Worm (Caenorhabditis elegans) whole organism, L4/young adult: ENCODE results near the gene ZK1193.2.

ENCODE experiments used
- W03F9.2 ChIP-seq: fragments of 150-350 bp; optimal IDR thresholded peaks from 2 replicates; lab custom pipeline; 2014; ENCODE audit warnings: missing biosample characterization, missing genetic modification characterization
- dao-5 ChIP-seq: sonication (generic microtip); optimal IDR thresholded peaks from 2 replicates; lab custom pipeline; 2016; ENCODE audit warnings: missing genotype, missing genetic modification characterization, moderate library complexity, missing compliant biosample characterization
- him-1 ChIP-seq: sonication (generic microtip); optimal IDR thresholded peaks from 2 replicates; lab custom pipeline; 2016; ENCODE audit warnings: missing genotype, missing genetic modification reagents, missing genetic modification characterization, missing compliant biosample characterization

Gene ZK1193.2

DNA sequence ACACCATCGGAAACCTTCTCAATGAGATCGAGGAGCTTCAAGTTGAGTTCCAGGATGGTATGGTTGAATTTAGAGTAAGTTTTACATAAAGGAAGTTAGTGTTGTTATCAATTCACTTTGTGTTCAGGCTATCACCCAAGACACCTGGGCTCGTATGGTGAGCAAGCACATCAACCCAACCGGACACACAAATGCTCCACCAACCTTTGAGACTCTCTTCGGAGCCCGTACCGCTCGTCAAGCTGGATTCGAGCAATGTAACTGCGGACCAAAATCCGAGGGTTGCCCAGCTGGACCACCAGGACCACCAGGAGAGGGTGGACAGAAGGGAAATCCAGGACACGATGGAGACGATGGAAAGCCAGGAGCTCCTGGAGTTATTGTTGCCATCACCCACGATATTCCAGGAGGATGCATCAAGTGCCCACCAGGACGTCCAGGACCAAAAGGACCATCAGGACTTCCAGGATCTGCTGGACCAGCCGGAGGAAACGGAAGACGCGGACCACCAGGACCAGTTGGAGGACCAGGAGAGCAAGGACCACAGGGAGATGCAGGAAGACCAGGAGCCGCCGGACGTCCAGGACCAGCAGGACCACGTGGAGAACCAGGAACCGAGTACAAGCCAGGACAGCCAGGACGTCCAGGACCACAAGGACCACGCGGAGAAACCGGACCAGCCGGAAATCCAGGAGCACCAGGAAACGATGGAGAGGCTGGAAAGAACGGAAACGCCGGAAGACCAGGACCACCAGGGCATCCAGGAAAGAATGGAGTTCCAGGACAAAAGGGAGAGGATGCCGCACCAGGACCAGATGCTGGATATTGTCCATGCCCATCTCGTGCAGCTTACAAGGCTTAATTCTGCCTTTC is 3.4 kb downstream of the ZK1193.2 start:
- no peak for TF ChIP-seq W03F9.2 (tag; lab: Kevin White, UChicago)

DNA sequence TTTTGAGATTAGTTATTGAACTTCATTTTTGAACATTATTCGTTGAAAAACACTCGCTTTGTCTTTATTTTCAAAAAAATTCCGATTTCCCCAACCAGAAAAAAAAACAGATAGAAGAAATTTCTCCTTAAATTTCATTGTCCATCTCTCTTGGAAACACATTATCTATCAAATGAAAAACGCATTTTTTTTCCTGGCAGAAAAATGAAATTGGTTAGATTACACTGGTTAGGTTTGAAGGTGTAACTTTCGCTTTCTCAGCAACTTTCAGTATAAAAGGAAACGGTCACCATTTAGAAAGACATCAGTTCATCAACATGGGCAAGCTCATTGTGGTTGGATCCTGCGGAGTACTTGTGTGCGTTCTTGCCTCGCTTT is 4.0 kb downstream of the ZK1193.2 start, which contains the start of gene col-19:
Gene col-19 (plus strand): TSS at position 301 of the 378 bp plus-strand sequence.
- no peak for TF ChIP-seq W03F9.2 (tag; lab: Kevin White, UChicago)
- TF ChIP-seq him-1 (tag; lab: Kevin White, UChicago): no peak
- no peak for TF ChIP-seq dao-5 (tag; lab: Kevin White, UChicago)

DNA sequence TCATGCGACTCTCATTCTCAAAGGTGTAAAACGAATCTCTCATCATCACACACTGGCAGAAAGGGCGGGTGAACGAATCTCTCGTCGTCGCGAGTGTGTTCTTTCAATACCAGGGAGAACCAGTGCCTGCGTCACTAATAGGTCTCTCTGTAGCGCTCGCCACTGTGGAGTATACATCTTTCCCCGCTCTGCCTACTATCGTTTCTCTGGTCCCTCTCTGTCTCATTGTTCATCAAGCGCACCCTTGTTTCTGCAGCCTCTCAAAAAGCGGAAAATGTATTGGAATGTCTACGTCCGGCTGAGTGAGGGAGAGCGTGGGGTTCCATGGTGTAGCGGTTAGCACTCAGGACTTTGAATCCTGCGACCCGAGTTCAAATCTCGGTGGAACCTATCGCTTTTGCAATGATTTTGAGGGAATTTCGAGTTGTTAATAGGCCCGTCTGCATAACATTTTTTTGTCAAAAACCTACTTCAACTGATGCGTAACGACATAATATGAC is 15.3 kb downstream of the ZK1193.2 start:
- TF ChIP-seq W03F9.2 (tag; lab: Kevin White, UChicago) (peak; percentile 68), him-1 (tag; lab: Kevin White, UChicago) (peak; percentile 92), dao-5 (tag; lab: Kevin White, UChicago) (peak; percentile 79)

DNA sequence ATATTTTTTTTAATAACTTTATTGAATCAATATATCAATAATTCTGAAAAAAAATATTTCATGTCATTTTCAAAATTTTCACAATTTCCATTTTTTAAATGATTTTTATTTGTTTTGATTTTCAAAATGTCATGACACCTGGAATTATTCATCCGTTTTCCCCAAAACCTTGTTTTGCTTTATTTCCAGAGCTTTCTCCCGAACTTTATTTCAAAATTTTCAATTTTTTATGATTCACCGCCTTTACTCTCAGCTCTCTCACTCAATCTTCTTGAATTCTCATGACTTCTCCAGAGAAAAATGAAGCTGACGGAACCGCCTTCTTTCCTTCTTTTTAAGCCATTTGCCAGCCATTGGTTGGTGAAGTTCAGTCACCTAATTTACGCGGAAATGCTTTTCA is 20.8 kb downstream of the ZK1193.2 start, which contains the start of gene R04A9.1:
Gene R04A9.1 (plus strand): TSS at position 301 of the 400 bp plus-strand sequence.
- TF ChIP-seq him-1 (tag; lab: Kevin White, UChicago): no peak
- no peak for TF ChIP-seq dao-5 (tag; lab: Kevin White, UChicago)
- no peak for TF ChIP-seq W03F9.2 (tag; lab: Kevin White, UChicago)

DNA sequence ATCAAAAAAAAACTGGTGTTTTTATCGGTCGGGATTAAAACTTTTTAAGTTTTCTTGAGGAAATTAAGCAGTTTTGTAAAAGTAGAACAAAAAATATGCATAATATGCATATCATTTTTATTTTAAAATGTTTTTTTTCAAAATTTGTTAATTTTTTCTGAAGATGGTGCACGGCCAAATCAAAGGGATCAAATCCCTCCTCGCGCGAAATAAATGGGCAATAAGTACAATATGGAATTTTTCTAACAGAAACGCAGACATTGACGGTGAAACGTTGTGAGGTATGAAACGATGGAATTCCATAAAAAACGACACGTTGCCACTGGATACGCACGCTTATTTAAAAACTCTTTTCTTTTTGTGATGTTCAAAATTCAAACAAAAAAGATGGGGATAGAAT is 22.5 kb downstream of the ZK1193.2 start:
- no peak for TF ChIP-seq him-1 (tag; lab: Kevin White, UChicago)
- no peak for TF ChIP-seq dao-5 (tag; lab: Kevin White, UChicago)

DNA sequence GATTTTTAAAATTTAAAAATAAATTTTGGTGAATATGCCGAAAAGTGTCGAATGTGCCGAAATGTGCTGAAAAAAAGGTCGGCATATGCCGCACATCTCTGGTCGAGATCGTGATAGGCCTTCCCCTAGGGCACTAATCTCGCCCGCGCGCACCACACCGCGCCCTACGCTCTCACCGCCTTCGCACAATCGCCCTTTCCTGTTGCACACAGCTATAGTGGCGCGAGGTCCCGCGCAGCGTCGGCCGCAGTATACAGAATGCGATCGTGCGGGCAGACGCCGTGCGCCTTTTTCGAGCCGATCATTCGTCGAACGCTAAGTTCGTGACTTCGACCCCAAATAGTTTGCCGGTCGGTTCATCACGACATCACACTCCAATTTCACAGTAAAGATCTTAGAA is 25.9 kb downstream of the ZK1193.2 start:
- no peak for TF ChIP-seq dao-5 (tag; lab: Kevin White, UChicago)
- no peak for TF ChIP-seq W03F9.2 (tag; lab: Kevin White, UChicago)
- no peak for TF ChIP-seq him-1 (tag; lab: Kevin White, UChicago)

DNA sequence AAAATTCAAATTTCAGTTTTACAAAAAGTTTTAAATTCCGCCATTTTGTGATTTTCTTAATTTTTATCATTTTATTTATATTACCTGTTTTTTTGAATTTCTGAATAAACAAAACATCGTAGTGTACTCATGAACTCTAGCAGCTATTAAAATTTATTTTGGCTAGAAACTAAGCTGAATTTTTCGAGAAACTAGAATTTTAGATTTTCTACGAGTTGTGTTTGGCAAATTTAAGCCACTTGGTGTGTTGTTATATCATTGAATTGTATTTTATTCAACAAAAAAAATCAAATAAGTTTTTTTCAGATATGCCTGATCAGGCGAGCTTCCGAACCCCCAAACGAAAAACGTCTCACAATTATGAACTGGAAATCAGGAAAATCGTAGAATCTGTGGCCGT is 28.2 kb downstream of the ZK1193.2 start, which contains the start of gene R04A9.6:
Gene R04A9.6 (plus strand): TSS at position 301 of the 400 bp plus-strand sequence.
- no peak for TF ChIP-seq dao-5 (tag; lab: Kevin White, UChicago)
- TF ChIP-seq him-1 (tag; lab: Kevin White, UChicago): no peak
- TF ChIP-seq W03F9.2 (tag; lab: Kevin White, UChicago): no peak

DNA sequence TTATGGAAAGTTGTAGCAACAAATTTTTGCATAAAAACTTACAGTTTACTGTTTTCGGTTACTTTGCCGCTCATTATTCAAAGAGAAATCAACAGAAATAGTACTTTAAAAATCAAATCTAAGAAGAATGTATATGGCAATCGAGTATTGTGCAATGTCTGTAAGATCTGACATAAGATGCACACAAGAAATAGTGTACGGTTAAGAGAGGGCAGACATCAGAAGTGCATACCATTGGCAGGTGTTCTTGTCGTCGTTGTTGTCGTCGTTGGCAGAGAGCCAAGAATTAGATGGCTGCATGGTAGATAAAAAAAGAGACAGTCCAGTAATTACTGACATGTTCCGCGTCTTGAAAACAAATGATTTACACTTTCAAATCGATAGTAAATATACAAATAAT is 30.7 kb downstream of the ZK1193.2 start, which contains the start of gene R04A9.7:
Gene R04A9.7 (minus strand): TSS at position 184 of the 400 bp plus-strand sequence.
- no peak for TF ChIP-seq him-1 (tag; lab: Kevin White, UChicago)
- no peak for TF ChIP-seq W03F9.2 (tag; lab: Kevin White, UChicago)
- no peak for TF ChIP-seq dao-5 (tag; lab: Kevin White, UChicago)

DNA sequence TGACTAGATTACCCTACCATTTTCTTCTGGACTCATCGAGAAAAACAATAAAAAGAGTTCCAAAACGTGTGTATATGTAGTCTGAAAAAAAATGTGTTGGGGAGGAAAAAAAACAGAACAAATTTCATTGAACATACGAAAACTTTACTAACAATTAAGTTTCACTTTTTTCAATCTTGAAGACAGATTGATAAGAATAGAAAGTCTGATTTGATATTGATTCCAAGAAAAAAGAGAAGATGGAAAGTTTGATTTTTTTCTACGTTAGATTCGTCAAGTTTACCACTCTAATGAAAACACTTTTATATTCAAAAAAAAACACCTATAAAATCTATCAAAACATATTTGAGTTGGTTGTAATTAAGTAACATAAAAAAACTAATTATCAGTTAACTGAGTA is 35.0 kb downstream of the ZK1193.2 start, which contains the start of gene R04A9.9:
Gene R04A9.9 (minus strand): TSS at position 101 of the 400 bp plus-strand sequence.
- TF ChIP-seq dao-5 (tag; lab: Kevin White, UChicago) (no peak), him-1 (tag; lab: Kevin White, UChicago) (no peak), W03F9.2 (tag; lab: Kevin White, UChicago) (no peak)

DNA sequence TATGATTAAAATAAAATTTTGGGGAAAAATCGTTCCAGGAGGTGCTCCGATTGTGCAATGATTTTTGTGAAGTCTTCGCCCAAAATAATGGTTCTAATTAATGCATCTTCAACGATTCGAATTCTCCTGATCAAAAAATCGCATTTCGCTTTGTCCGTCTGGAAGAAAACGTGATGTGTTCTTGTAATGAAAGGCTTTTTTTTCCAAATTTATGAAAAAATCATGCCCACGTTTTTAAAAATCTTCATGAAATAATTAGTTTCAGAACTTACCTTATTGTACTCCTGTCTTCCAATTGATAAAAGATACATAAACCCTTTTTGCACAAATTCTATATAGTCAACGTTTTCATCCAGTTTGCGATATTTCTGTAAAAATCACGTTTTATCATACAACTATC is 35.9 kb downstream of the ZK1193.2 start:
- TF ChIP-seq him-1 (tag; lab: Kevin White, UChicago) (no peak), dao-5 (tag; lab: Kevin White, UChicago) (no peak), W03F9.2 (tag; lab: Kevin White, UChicago) (no peak)

DNA sequence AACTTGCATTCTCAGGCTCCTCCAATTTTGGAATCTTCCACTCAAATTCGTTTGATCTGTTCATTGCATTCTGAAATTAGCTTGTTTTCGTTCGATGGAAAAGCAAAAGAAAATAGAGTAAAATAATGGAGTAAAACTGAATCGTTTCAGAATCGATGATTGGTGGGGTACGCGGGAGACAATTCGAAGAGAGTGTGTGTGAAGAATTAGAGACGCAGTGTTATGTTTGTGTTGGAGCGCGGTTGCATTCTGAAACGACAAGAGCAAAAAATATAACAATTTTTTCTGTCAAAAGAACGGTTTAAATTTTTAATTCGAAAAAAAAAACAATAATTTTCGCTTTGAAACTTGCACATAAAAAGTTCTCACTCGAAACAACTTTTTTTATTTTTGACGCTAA is 36.7 kb downstream of the ZK1193.2 start, which contains the start of gene ceh-93:
Gene ceh-93 (minus strand): TSS at position 70 of the 400 bp plus-strand sequence.
- TF ChIP-seq W03F9.2 (tag; lab: Kevin White, UChicago): no peak
- TF ChIP-seq him-1 (tag; lab: Kevin White, UChicago): no peak
- TF ChIP-seq dao-5 (tag; lab: Kevin White, UChicago): no peak

DNA sequence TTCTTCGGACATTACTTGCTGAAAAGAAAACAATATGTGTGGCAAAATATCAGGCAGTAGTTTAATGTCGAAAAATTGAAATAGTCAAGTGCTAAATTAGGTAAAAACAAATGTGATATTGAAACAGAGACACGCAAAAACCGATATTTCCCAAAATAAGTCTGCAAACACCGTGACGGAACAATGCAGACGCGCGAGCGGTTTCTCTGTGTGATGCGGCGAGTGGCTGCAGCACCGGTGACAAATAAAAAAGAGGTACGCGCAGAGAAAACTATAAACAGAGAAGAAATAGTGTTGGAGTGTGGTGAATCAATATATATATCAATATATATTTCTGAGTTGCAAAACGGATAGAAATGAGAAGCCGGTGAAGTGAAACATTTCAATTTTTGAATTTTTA is 42.7 kb downstream of the ZK1193.2 start, which contains the start of gene ife-2:
Gene ife-2 (minus strand): TSS at position 18 of the 400 bp plus-strand sequence.
- no peak for TF ChIP-seq dao-5 (tag; lab: Kevin White, UChicago)
- no peak for TF ChIP-seq him-1 (tag; lab: Kevin White, UChicago)
- TF ChIP-seq W03F9.2 (tag; lab: Kevin White, UChicago): no peak

DNA sequence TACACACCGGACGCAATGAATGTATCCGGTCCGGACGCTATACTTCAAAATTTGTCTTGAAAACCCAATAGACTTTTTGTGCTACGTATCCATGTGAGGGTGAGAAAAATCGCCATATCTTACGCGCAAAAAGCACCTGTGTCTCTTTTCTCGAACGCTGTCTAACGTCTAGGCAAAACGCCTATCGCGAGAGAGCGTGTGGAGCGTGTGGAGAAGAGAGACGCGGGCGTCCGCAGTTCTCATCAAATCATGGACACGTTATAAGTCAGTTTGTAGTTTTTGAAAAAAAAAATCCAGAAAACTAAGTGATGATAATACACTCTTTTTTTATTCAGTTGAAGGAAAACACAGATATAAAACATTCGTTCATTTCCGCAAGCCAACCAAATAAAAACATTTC is 44.4 kb downstream of the ZK1193.2 start:
- TF ChIP-seq W03F9.2 (tag; lab: Kevin White, UChicago) (no peak), dao-5 (tag; lab: Kevin White, UChicago) (no peak), him-1 (tag; lab: Kevin White, UChicago) (no peak)
